Worm (Caenorhabditis elegans) whole organism, L3 larva: ENCODE measurements around the gene F25G6.9.

Source experiments
- aly-2 ChIP-seq: fragments of 150-350 bp; optimal IDR thresholded peaks from 2 replicates; lab custom pipeline; 2014; ENCODE audit warnings: missing biosample characterization, missing genetic modification characterization
- ceh-28 ChIP-seq: fragments of 150-350 bp; optimal IDR thresholded peaks from 2 replicates; lab custom pipeline; 2014; ENCODE audit warnings: missing biosample characterization, missing genetic modification reagents, missing genetic modification characterization
- ceh-9 ChIP-seq: sonication (generic microtip); optimal IDR thresholded peaks from 2 replicates; lab custom pipeline; 2018; ENCODE audit warnings: missing biosample characterization, missing genetic modification characterization
- fkh-10 ChIP-seq: sonication (generic microtip); optimal IDR thresholded peaks from 2 replicates; lab custom pipeline; 2017; ENCODE audit warnings: missing biosample characterization, missing genetic modification reagents, missing genetic modification characterization
- lsy-12 ChIP-seq: sonication (generic microtip); optimal IDR thresholded peaks from 2 replicates; lab custom pipeline; 2016; ENCODE audit warnings: mild to moderate bottlenecking, missing genetic modification characterization, missing compliant biosample characterization
- nhr-237 ChIP-seq: fragments of 150-350 bp; optimal IDR thresholded peaks from 2 replicates; lab custom pipeline; 2014; ENCODE audit warnings: missing biosample characterization, missing genetic modification characterization
- nhr-25 ChIP-seq: sonication (generic microtip); optimal IDR thresholded peaks from 2 replicates; lab custom pipeline; 2017; ENCODE audit warnings: missing biosample characterization, missing genetic modification characterization
- nhr-77 ChIP-seq: fragments of 150-350 bp; optimal IDR thresholded peaks from 2 replicates; lab custom pipeline; 2014; ENCODE audit warnings: missing biosample characterization, missing genetic modification characterization
- pha-4 ChIP-seq: fragments of 150-350 bp; optimal IDR thresholded peaks from 2 replicates; lab custom pipeline; 2014; ENCODE audit warnings: missing biosample characterization, missing genetic modification reagents, missing genetic modification characterization
- snpc-4 ChIP-seq: fragments of 150-350 bp; optimal IDR thresholded peaks from 2 replicates; lab custom pipeline; 2014; ENCODE audit warnings: missing biosample characterization, missing genetic modification characterization
- unc-62 ChIP-seq: fragments of 150-350 bp; sonication (generic microtip); optimal IDR thresholded peaks from 4 replicates; lab custom pipeline; 2014; ENCODE audit warnings: missing biosample characterization, missing genetic modification reagents, missing genetic modification characterization
- zag-1 ChIP-seq: fragments of 150-350 bp; optimal IDR thresholded peaks from 2 replicates; lab custom pipeline; 2014; ENCODE audit warnings: missing biosample characterization, missing genetic modification characterization
- ztf-11 ChIP-seq: fragments of 150-350 bp; optimal IDR thresholded peaks from 2 replicates; lab custom pipeline; 2014; ENCODE audit warnings: missing biosample characterization, missing genetic modification characterization
- ztf-4 ChIP-seq: fragments of 150-350 bp; optimal IDR thresholded peaks from 2 replicates; lab custom pipeline; 2014; ENCODE audit warnings: missing biosample characterization, missing genetic modification characterization

DNA sequence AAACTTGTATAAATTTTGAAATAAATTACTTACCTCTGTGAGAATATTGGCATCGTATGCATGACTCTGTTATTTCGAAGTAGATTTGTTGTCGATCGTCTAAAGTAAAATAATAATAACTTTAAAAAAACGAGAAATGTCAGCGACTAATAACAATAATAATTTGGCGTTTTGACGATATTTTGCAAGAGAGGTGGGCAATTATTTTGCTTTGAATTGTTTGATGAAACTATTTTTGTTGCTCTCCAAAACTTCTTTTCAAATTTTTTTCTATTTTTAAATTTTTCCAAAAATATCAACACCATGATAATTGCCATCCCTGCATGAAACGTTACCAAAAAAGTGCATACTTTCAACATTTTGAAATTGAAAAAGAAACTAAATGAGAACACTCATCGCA, 29.4 kb upstream of the F25G6.9 start, which contains the start of gene F41E6.7:
- TF ChIP-seq aly-2: no peak
- no peak for TF ChIP-seq unc-62 (GFP tag; lab: Kevin White, UChicago)
- TF ChIP-seq nhr-237 (tag; lab: Kevin White, UChicago): no peak
- TF ChIP-seq ceh-28: no peak
- TF ChIP-seq ztf-11 (tag; lab: Kevin White, UChicago): no peak
- no peak for TF ChIP-seq lsy-12 (tag; lab: Kevin White, UChicago)
- no peak for TF ChIP-seq nhr-77
- no peak for TF ChIP-seq nhr-25 (tag; lab: Kevin White, UChicago)
- no peak for TF ChIP-seq ztf-4 (tag; lab: Kevin White, UChicago)
- TF ChIP-seq snpc-4 (tag; lab: Kevin White, UChicago): no peak
- TF ChIP-seq zag-1: no peak
- TF ChIP-seq fkh-10: no peak
- TF ChIP-seq pha-4: no peak
- no peak for TF ChIP-seq ceh-9 (tag; lab: Kevin White, UChicago)
